Worm (Caenorhabditis elegans) whole organism, L3 larva: ENCODE data around the gene R07C12.3.
"Not testable (repeated sequence)": the region's sequence is repeated elsewhere in the genome, so short reads cannot be mapped to it uniquely, and the experiment has no call there.

Experiments
- ceh-82 ChIP-seq: fragments of 150-350 bp; optimal IDR thresholded peaks from 2 replicates; lab custom pipeline; 2014; ENCODE audit warnings: missing biosample characterization, missing genetic modification characterization
- ceh-9 ChIP-seq: sonication (generic microtip); optimal IDR thresholded peaks from 2 replicates; lab custom pipeline; 2018; ENCODE audit warnings: missing biosample characterization, missing genetic modification characterization
- hmg-11 ChIP-seq: sonication (generic microtip); optimal IDR thresholded peaks from 2 replicates; lab custom pipeline; 2016; ENCODE audit warnings: missing genetic modification characterization, missing compliant biosample characterization
- jun-1 ChIP-seq: fragments of 150-350 bp; optimal IDR thresholded peaks from 2 replicates; lab custom pipeline; 2014; ENCODE audit warnings: missing biosample characterization, missing genetic modification reagents, missing genetic modification characterization
- lin-15B ChIP-seq: fragments of 150-350 bp; optimal IDR thresholded peaks from 2 replicates; lab custom pipeline; 2014; ENCODE audit warnings: missing biosample characterization, missing genetic modification characterization
- mdl-1 ChIP-seq: fragments of 150-350 bp; optimal IDR thresholded peaks from 2 replicates; lab custom pipeline; 2014; ENCODE audit warnings: missing biosample characterization, missing genetic modification characterization
- nhr-23 ChIP-seq: fragments of 150-350 bp; optimal IDR thresholded peaks from 2 replicates; lab custom pipeline; 2014; ENCODE audit warnings: missing biosample characterization, missing genetic modification reagents, missing genetic modification characterization
- nhr-25 ChIP-seq: sonication (generic microtip); optimal IDR thresholded peaks from 2 replicates; lab custom pipeline; 2017; ENCODE audit warnings: missing biosample characterization, missing genetic modification characterization
- nhr-43 ChIP-seq: sonication (generic microtip); optimal IDR thresholded peaks from 2 replicates; lab custom pipeline; 2016; ENCODE audit warnings: mild to moderate bottlenecking, missing genetic modification characterization, missing compliant biosample characterization; ENCODE audit not compliant: poor library complexity, severe bottlenecking
- pha-4 ChIP-seq: fragments of 150-350 bp; optimal IDR thresholded peaks from 2 replicates; lab custom pipeline; 2014; ENCODE audit warnings: missing biosample characterization, missing genetic modification reagents, missing genetic modification characterization
- unc-39 ChIP-seq: sonication (generic microtip); optimal IDR thresholded peaks from 4 replicates; lab custom pipeline; 2017; ENCODE audit warnings: missing biosample characterization, missing genetic modification characterization
- ztf-4 ChIP-seq: fragments of 150-350 bp; optimal IDR thresholded peaks from 2 replicates; lab custom pipeline; 2014; ENCODE audit warnings: missing biosample characterization, missing genetic modification characterization

Gene R07C12.3

ce11 chrIV:4177560-4177959, 32.7 kb downstream of the R07C12.3 start:
- TF ChIP-seq lin-15B (tag; lab: Kevin White, UChicago) (peak; percentile 19), pha-4 (no peak)

ce11 chrIV:4178424-4178823, 33.5 kb downstream of the R07C12.3 start, which contains the start of gene tsen-34:
TSS of gene tsen-34 (plus strand) at chrIV:4178457.
- TF ChIP-seq nhr-23 (tag; lab: Kevin White, UChicago) (no peak), ceh-82 (tag; lab: Kevin White, UChicago) (no peak), ceh-9 (no peak), unc-39 (tag; lab: Kevin White, UChicago) (no peak), mdl-1 (tag; lab: Kevin White, UChicago) (no peak), lin-15B (tag; lab: Kevin White, UChicago) (no peak), jun-1 (no peak), nhr-25 (tag; lab: Kevin White, UChicago) (no peak), pha-4 (no peak), hmg-11 (tag; lab: Kevin White, UChicago) (no peak)

ce11 chrIV:4184767-4185166, 39.9 kb downstream of the R07C12.3 start:
- TF ChIP-seq nhr-43 (tag; lab: Kevin White, UChicago): peak; percentile 11
- peak; percentile 61 for TF ChIP-seq lin-15B (tag; lab: Kevin White, UChicago)

ce11 chrIV:4186099-4186498, 41.2 kb downstream of the R07C12.3 start, which contains the start of gene K08D10.11:
TSS of gene K08D10.11 (minus strand) at chrIV:4186199.
- TF ChIP-seq nhr-43, unc-39, ztf-4 (tag; lab: Kevin White, UChicago): not testable (repeated sequence)
